Worm (Caenorhabditis elegans) whole organism, L2 larva: ENCODE results near the gene sedl-1.

Experiments used
- C34F6.9 ChIP-seq: fragments of 150-350 bp; optimal IDR thresholded peaks from 2 replicates; lab custom pipeline; 2014; ENCODE audit warnings: missing biosample characterization, missing genetic modification characterization
- F13H6.1 ChIP-seq: sonication (generic microtip); optimal IDR thresholded peaks from 2 replicates; lab custom pipeline; 2016; ENCODE audit warnings: missing genetic modification characterization, missing compliant biosample characterization
- R02D3.7 ChIP-seq: fragments of 150-350 bp; optimal IDR thresholded peaks from 2 replicates; lab custom pipeline; 2014; ENCODE audit warnings: missing biosample characterization, missing genetic modification characterization
- Y55F3AM.14 ChIP-seq: fragments of 200-800 bp; sonication (Bioruptor generic); optimal IDR thresholded peaks from 2 replicates; lab custom pipeline; 2018; ENCODE audit warnings: mild to moderate bottlenecking, missing genetic modification characterization, missing compliant biosample characterization
- aly-2 ChIP-seq: fragments of 150-350 bp; optimal IDR thresholded peaks from 2 replicates; lab custom pipeline; 2014; ENCODE audit warnings: missing biosample characterization, missing genetic modification characterization
- ama-1 ChIP-seq: fragments of 150-350 bp; optimal IDR thresholded peaks from 2 replicates; lab custom pipeline; 2018; ENCODE audit warnings: inconsistent platforms
- blmp-1 ChIP-seq: sonication (generic microtip); optimal IDR thresholded peaks from 2 replicates; lab custom pipeline; 2017; ENCODE audit warnings: missing genetic modification characterization, mild to moderate bottlenecking, missing compliant biosample characterization, antibody characterized with exemption, moderate library complexity; ENCODE audit not compliant: insufficient read depth
- ceh-16 ChIP-seq: fragments of 150-350 bp; optimal IDR thresholded peaks from 2 replicates; lab custom pipeline; 2014; ENCODE audit warnings: missing biosample characterization, missing genetic modification characterization
- crh-2 ChIP-seq: sonication (generic microtip); optimal IDR thresholded peaks from 2 replicates; lab custom pipeline; 2017; ENCODE audit warnings: missing biosample characterization, missing genetic modification characterization
- egl-27 ChIP-seq: sonication (generic microtip); optimal IDR thresholded peaks from 3 replicates; lab custom pipeline; 2017; ENCODE audit warnings: missing biosample characterization, missing genetic modification reagents, missing genetic modification characterization
- elt-1 ChIP-seq: fragments of 150-350 bp; optimal IDR thresholded peaks from 2 replicates; lab custom pipeline; 2014; ENCODE audit warnings: missing biosample characterization, missing genetic modification characterization
- fos-1 ChIP-seq: fragments of 150-350 bp; optimal IDR thresholded peaks from 2 replicates; lab custom pipeline; 2014; ENCODE audit warnings: missing biosample characterization, missing genetic modification characterization
- gmeb-1 ChIP-seq: fragments of 150-350 bp; optimal IDR thresholded peaks from 2 replicates; lab custom pipeline; 2014; ENCODE audit warnings: missing biosample characterization, missing genetic modification characterization
- lin-11 ChIP-seq: fragments of 150-350 bp; sonication (generic microtip); optimal IDR thresholded peaks from 2 replicates; lab custom pipeline; 2014; ENCODE audit warnings: missing biosample characterization, missing genetic modification characterization, inconsistent platforms, mixed read lengths
- lin-13 ChIP-seq: fragments of 150-350 bp; optimal IDR thresholded peaks from 2 replicates; lab custom pipeline; 2014; ENCODE audit warnings: missing biosample characterization, missing genetic modification reagents, missing genetic modification characterization
- lin-39 ChIP-seq: fragments of 150-350 bp; optimal IDR thresholded peaks from 2 replicates; lab custom pipeline; 2014; ENCODE audit warnings: missing biosample characterization, missing genetic modification reagents, missing genetic modification characterization
- lsy-2 ChIP-seq, 2 experiments: fragments of 150-350 bp in 1 of 2; sonication (generic microtip) in 1 of 2; optimal IDR thresholded peaks; 2 replicates each; lab custom pipeline; 2014 to 2017; ENCODE audit warnings: missing biosample characterization in 2 of 2, missing genetic modification characterization in 2 of 2
- mab-5 ChIP-seq: fragments of 150-350 bp; optimal IDR thresholded peaks from 2 replicates; lab custom pipeline; 2014; ENCODE audit warnings: missing biosample characterization, missing genetic modification characterization
- mbf-1 ChIP-seq: sonication (generic microtip); optimal IDR thresholded peaks from 2 replicates; lab custom pipeline; 2017; ENCODE audit warnings: missing biosample characterization, missing genetic modification characterization
- mdl-1 ChIP-seq, 2 experiments: fragments of 150-350 bp in 1 of 2; sonication (generic microtip) in 1 of 2; optimal IDR thresholded peaks; 2 replicates each; lab custom pipeline; 2017; ENCODE audit warnings: missing biosample characterization in 2 of 2, missing genetic modification characterization in 2 of 2
- nhr-10 ChIP-seq: sonication (generic microtip); optimal IDR thresholded peaks from 2 replicates; lab custom pipeline; 2017; ENCODE audit warnings: missing biosample characterization, missing genetic modification characterization
- nhr-11 ChIP-seq: fragments of 150-350 bp; optimal IDR thresholded peaks from 2 replicates; lab custom pipeline; 2014; ENCODE audit warnings: missing biosample characterization, missing genetic modification characterization
- nhr-12 ChIP-seq: fragments of 150-350 bp; optimal IDR thresholded peaks from 2 replicates; lab custom pipeline; 2014; ENCODE audit warnings: missing biosample characterization, missing genetic modification characterization
- nhr-129 ChIP-seq: fragments of 150-350 bp; optimal IDR thresholded peaks from 2 replicates; lab custom pipeline; 2014; ENCODE audit warnings: missing biosample characterization, missing genetic modification characterization
- nhr-21 ChIP-seq: fragments of 150-350 bp; optimal IDR thresholded peaks from 2 replicates; lab custom pipeline; 2014; ENCODE audit warnings: missing biosample characterization, missing genetic modification characterization
- nhr-23 ChIP-seq: fragments of 150-350 bp; optimal IDR thresholded peaks from 2 replicates; lab custom pipeline; 2014; ENCODE audit warnings: missing biosample characterization, missing genetic modification reagents, missing genetic modification characterization
- nhr-25 ChIP-seq: fragments of 150-350 bp; sonication (generic microtip); optimal IDR thresholded peaks from 3 replicates; lab custom pipeline; 2014; ENCODE audit warnings: missing biosample characterization, missing genetic modification characterization
- nhr-6 ChIP-seq: fragments of 150-350 bp; optimal IDR thresholded peaks from 2 replicates; lab custom pipeline; 2014; ENCODE audit warnings: missing biosample characterization, missing genetic modification characterization
- nhr-77 ChIP-seq: fragments of 150-350 bp; optimal IDR thresholded peaks from 2 replicates; lab custom pipeline; 2014; ENCODE audit warnings: missing biosample characterization, missing genetic modification characterization
- peb-1 ChIP-seq: fragments of 150-350 bp; optimal IDR thresholded peaks from 2 replicates; lab custom pipeline; 2014; ENCODE audit warnings: missing biosample characterization, missing genetic modification characterization
- sem-4 ChIP-seq: fragments of 150-350 bp; optimal IDR thresholded peaks from 2 replicates; lab custom pipeline; 2014; ENCODE audit warnings: missing biosample characterization, missing genetic modification reagents, missing genetic modification characterization
- skn-1 ChIP-seq: sonication (generic microtip); optimal IDR thresholded peaks from 2 replicates; lab custom pipeline; 2017; ENCODE audit warnings: missing biosample characterization, missing genetic modification characterization
- sma-3 ChIP-seq: sonication (generic microtip); optimal IDR thresholded peaks from 2 replicates; lab custom pipeline; 2016; ENCODE audit warnings: missing genetic modification reagents, missing genetic modification characterization, missing compliant biosample characterization
- sma-9 ChIP-seq, 2 experiments: fragments of 150-350 bp in 1 of 2; sonication (generic microtip) in 1 of 2; optimal IDR thresholded peaks; 2 replicates each; lab custom pipeline; 2014 to 2016; ENCODE audit warnings: missing genetic modification characterization in 2 of 2, mild to moderate bottlenecking in 1 of 2, missing biosample characterization in 1 of 2, missing compliant biosample characterization in 1 of 2, missing genetic modification reagents in 1 of 2, moderate library complexity in 1 of 2
- unc-55 ChIP-seq: fragments of 150-350 bp; sonication (generic microtip); optimal IDR thresholded peaks from 3 replicates; lab custom pipeline; 2014; ENCODE audit warnings: missing biosample characterization, missing genetic modification reagents, missing genetic modification characterization
- unc-62 ChIP-seq: fragments of 150-350 bp; optimal IDR thresholded peaks from 2 replicates; lab custom pipeline; 2014; ENCODE audit warnings: missing biosample characterization, missing genetic modification reagents, missing genetic modification characterization
- zag-1 ChIP-seq: fragments of 150-350 bp; optimal IDR thresholded peaks from 2 replicates; lab custom pipeline; 2014; ENCODE audit warnings: missing biosample characterization, missing genetic modification characterization
- ztf-1 ChIP-seq: fragments of 200-800 bp; sonication (Bioruptor generic); conservative IDR thresholded peaks from 2 replicates; pipeline ENCODE4 v1.3.6; 2022; ENCODE audit warnings: missing genetic modification characterization, missing compliant biosample characterization
- ztf-4 ChIP-seq: fragments of 150-350 bp; optimal IDR thresholded peaks from 2 replicates; lab custom pipeline; 2014; ENCODE audit warnings: missing biosample characterization, missing genetic modification characterization

Gene sedl-1

DNA sequence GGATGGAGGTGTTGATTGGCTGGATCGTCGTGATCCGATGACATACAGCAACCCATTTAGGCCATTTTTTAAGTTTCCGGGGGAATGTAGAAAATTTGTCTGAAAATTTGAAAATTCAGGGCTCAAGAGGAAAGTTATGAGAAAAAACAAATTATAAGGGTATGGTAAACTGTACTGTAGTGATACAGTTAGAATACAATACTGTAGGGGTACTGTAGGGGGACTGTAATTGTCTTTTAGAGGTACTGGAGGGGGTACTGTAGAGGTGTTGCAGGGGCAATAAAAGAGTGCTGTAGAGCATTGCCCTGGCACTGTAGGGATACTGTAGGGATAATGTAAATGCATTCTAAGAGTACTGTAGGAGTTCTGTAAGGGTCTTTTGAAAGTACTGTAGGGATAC lies 24.6 kb upstream of the sedl-1 start, which contains the start of gene D1005.6:
Gene D1005.6, minus strand, starts transcription at position 101 of the 400 bp plus-strand sequence.
- TF ChIP-seq unc-55 (GFP tag; lab: Kevin White, UChicago) (no peak), nhr-10 (no peak)

DNA sequence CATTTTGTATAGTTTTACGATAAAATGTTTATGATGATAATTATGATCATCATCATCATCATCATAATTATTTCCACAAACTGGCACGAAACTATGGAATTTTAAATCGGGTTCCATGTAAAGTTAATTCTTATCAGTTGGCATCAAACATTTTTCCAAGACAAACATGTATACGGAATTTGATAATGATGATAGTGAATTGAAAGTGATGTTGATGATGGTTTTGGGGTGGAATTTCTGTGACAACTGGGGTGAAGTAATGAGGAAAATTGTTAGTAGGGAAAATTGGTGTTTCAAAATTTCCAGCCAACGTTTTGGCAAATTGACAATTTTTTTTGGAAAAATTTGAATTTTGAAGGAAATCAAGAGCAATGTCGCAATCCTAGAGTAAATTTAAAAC lies 19.7 kb upstream of the sedl-1 start:
- TF ChIP-seq F13H6.1 (tag; lab: Kevin White, UChicago) (no peak), aly-2 (tag; lab: Kevin White, UChicago) (no peak), blmp-1 (tag; lab: Kevin White, UChicago) (no peak), ceh-16 (tag; lab: Kevin White, UChicago) (no peak)

DNA sequence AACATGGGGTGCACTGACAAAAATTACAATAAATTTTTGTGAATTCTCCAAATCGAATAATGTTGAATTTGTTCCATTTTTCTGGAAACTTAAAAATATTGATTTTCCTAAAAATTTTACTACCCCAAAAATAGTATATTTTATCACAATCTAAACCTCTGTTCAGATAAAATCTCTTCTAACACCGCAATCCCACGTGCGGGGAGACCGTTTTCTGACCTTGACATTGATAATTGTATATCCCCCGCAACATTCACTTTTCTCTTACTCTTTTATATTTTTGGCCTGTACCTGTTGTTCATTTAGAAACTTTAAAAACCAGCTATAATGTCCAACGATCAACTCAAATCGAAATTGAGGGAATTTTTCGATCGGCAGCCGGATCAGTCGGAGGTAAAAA lies 18.7 kb upstream of the sedl-1 start, which contains the start of gene D1005.2:
Gene D1005.2, plus strand, starts transcription at position 230 of the 400 bp plus-strand sequence.
- TF ChIP-seq nhr-77 (tag; lab: Kevin White, UChicago): no peak
- peak in 1 of 2 experiments; percentile 5 for TF ChIP-seq mdl-1 (tag; optimal IDR thresholded peaks at IDR 0.05; lab: Kevin White, UChicago)
- no peak for TF ChIP-seq aly-2 (tag; lab: Kevin White, UChicago)
- no peak for TF ChIP-seq zag-1 (tag; lab: Kevin White, UChicago)
- no peak for TF ChIP-seq nhr-129 (tag; lab: Kevin White, UChicago)
- no peak for TF ChIP-seq nhr-21 (tag; lab: Kevin White, UChicago)
- no peak for TF ChIP-seq mbf-1 (tag; lab: Kevin White, UChicago)
- TF ChIP-seq gmeb-1: no peak
- no peak for TF ChIP-seq C34F6.9 (tag; lab: Kevin White, UChicago)
- TF ChIP-seq lin-39 (tag; lab: Kevin White, UChicago): no peak
- no peak for TF ChIP-seq crh-2 (tag; lab: Kevin White, UChicago)
- no peak for TF ChIP-seq Y55F3AM.14
- TF ChIP-seq nhr-23 (tag; lab: Kevin White, UChicago): no peak
- TF ChIP-seq unc-55 (GFP tag; lab: Kevin White, UChicago): no peak
- TF ChIP-seq mab-5 (tag; lab: Kevin White, UChicago): no peak
- no peak for TF ChIP-seq fos-1 (tag; lab: Kevin White, UChicago)
- peak; percentile 69 for TF ChIP-seq sma-9 (GFP tag; optimal IDR thresholded peaks at IDR 0.05; lab: Kevin White, UChicago)
- no peak for TF ChIP-seq sma-9 (tag; optimal IDR thresholded peaks at IDR 0.05; lab: Kevin White, UChicago)
- TF ChIP-seq nhr-11 (tag; lab: Kevin White, UChicago): no peak
- no peak for TF ChIP-seq ztf-4 (tag; lab: Kevin White, UChicago)
- no peak for TF ChIP-seq elt-1
- no peak for TF ChIP-seq skn-1
- peak; percentile 20 for TF ChIP-seq nhr-25 (tag; lab: Kevin White, UChicago)
- TF ChIP-seq sma-3 (GFP tag; lab: Kevin White, UChicago): peak; percentile 24
- TF ChIP-seq peb-1 (tag; lab: Kevin White, UChicago): no peak
- TF ChIP-seq nhr-6 (tag; lab: Kevin White, UChicago): no peak
- TF ChIP-seq lin-11 (tag; lab: Kevin White, UChicago): no peak
- TF ChIP-seq blmp-1 (tag; lab: Kevin White, UChicago): peak; percentile 63
- TF ChIP-seq R02D3.7 (tag; lab: Kevin White, UChicago): no peak
- TF ChIP-seq unc-62 (GFP tag; lab: Kevin White, UChicago): no peak
- TF ChIP-seq, all 48 proteins: peak for 5

DNA sequence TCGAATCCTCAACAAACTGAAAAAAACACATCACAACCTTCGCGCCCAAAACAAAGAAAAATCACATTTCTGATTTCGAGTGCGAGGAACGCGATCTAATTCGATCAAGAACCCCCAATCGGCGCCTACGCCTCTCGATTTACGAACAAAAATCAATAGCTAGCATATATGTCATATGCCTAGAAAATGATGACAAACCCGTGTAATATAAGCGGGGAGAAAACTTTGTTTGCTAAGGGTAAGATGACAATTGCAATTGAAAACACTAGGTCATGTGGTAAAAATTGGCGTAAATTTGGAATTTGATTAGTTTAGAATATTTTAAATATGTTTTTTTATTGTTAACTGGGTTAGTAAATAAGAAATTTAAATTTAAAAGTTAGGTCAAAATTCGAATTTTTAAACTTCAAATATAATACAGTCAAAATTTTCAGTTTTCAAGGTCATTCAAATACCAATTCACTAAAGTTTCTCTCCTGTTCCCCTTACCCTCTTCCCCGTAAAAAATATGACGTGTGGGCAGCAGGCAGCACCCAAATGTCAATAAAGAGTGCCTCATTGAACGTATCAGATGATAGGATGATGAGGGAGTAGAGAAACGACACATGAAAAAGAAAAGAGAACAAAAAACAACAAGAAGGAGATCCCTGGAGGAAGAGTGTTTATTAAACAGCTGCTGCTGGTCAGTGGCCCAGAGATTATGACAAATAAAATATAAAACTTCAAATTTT lies 16.5 kb upstream of the sedl-1 start:
- TF ChIP-seq sma-3 (GFP tag; lab: Kevin White, UChicago): peak; percentile 43
- TF ChIP-seq zag-1 (tag; lab: Kevin White, UChicago): no peak
- TF ChIP-seq egl-27 (tag; lab: Kevin White, UChicago): peak; percentile 33
- peak; percentile 78 for TF ChIP-seq crh-2 (tag; lab: Kevin White, UChicago)
- TF ChIP-seq lin-13: peak; percentile 21
- no peak for TF ChIP-seq nhr-12 (tag; lab: Kevin White, UChicago)
- peak; percentile 37 for TF ChIP-seq sem-4 (tag; lab: Kevin White, UChicago)
- no peak for TF ChIP-seq nhr-23 (tag; lab: Kevin White, UChicago)
- no peak for TF ChIP-seq lin-11 (tag; lab: Kevin White, UChicago)
- TF ChIP-seq sma-9 (GFP tag; optimal IDR thresholded peaks at IDR 0.05; lab: Kevin White, UChicago): peak; percentile 83
- TF ChIP-seq sma-9 (tag; optimal IDR thresholded peaks at IDR 0.05; lab: Kevin White, UChicago): no peak
- no peak for TF ChIP-seq ama-1 (lab: Kevin White, UChicago)
- peak; percentile 4 for TF ChIP-seq nhr-21 (tag; lab: Kevin White, UChicago)
- peak; percentile 87 for TF ChIP-seq nhr-129 (tag; lab: Kevin White, UChicago)
- TF ChIP-seq ztf-4 (tag; lab: Kevin White, UChicago): peak; percentile 67
- peak; percentile 91 for TF ChIP-seq skn-1
- no peak for TF ChIP-seq ztf-1 (GFP tag; lab: Robert Waterston, UW)
- TF ChIP-seq lsy-2 (tag; optimal IDR thresholded peaks at IDR 0.05; lab: Kevin White, UChicago): peak in 1 of 2 experiments; percentile 58
- peak; percentile 36 for TF ChIP-seq C34F6.9 (tag; lab: Kevin White, UChicago)
- peak; percentile 85 for TF ChIP-seq fos-1 (tag; lab: Kevin White, UChicago)
- TF ChIP-seq nhr-6 (tag; lab: Kevin White, UChicago): peak; percentile 32
- TF ChIP-seq gmeb-1: peak; percentile 8
- TF ChIP-seq mdl-1 (tag; optimal IDR thresholded peaks at IDR 0.05; lab: Kevin White, UChicago): peak in 1 of 2 experiments; percentile 21
- TF ChIP-seq F13H6.1 (tag; lab: Kevin White, UChicago): peak; percentile 88
- TF ChIP-seq Y55F3AM.14: peak; percentile 21
- TF ChIP-seq nhr-25 (tag; lab: Kevin White, UChicago): peak; percentile 55
